Worm (Caenorhabditis elegans): ENCODE data around the gene F23H11.7.

F23H11.7 gene

ce11 chrIII:868866-869265 lies 50.4 kb downstream of the F23H11.7 start:
- TF ChIP-seq attf-5 (GFP tag; optimal IDR thresholded peaks at IDR 0.05) (no peak), C06A6.2 (GFP tag; conservative IDR thresholded peaks at IDR 0.05) (no peak), lin-26 (GFP tag; IDR thresholded peaks at IDR 0.05) (no peak), madf-6 (GFP tag; IDR thresholded peaks at IDR 0.05) (no peak), mcd-1 (GFP tag; IDR thresholded peaks at IDR 0.05) (no peak), ztf-18 (tag; optimal IDR thresholded peaks at IDR 0.05) (no peak)
